Worm (Caenorhabditis elegans) whole organism, L3 larva: ENCODE results near the gene Y25C1A.8.

Source experiments
- R02D3.7 ChIP-seq: fragments of 150-350 bp; optimal IDR thresholded peaks from 2 replicates; lab custom pipeline; 2014; ENCODE audit warnings: missing biosample characterization, missing genetic modification characterization
- ZK546.5 ChIP-seq: sonication (generic microtip); optimal IDR thresholded peaks from 2 replicates; lab custom pipeline; 2017; ENCODE audit warnings: missing biosample characterization, missing genetic modification characterization
- ama-1 ChIP-seq: fragments of 150-350 bp; optimal IDR thresholded peaks from 2 replicates; lab custom pipeline; 2018
- ceh-16 ChIP-seq: sonication (generic microtip); optimal IDR thresholded peaks from 2 replicates; lab custom pipeline; 2017; ENCODE audit warnings: missing biosample characterization, missing genetic modification characterization
- ceh-82 ChIP-seq: fragments of 150-350 bp; optimal IDR thresholded peaks from 2 replicates; lab custom pipeline; 2014; ENCODE audit warnings: missing biosample characterization, missing genetic modification characterization
- ceh-9 ChIP-seq: sonication (generic microtip); optimal IDR thresholded peaks from 2 replicates; lab custom pipeline; 2018; ENCODE audit warnings: missing biosample characterization, missing genetic modification characterization
- daf-12 ChIP-seq: fragments of 150-350 bp; optimal IDR thresholded peaks from 2 replicates; lab custom pipeline; 2014; ENCODE audit warnings: missing biosample characterization, missing genetic modification reagents, missing genetic modification characterization
- egl-27 ChIP-seq: sonication (generic microtip); optimal IDR thresholded peaks from 4 replicates; lab custom pipeline; 2017; ENCODE audit warnings: missing biosample characterization, missing genetic modification reagents, missing genetic modification characterization
- egl-5 ChIP-seq: fragments of 150-350 bp; optimal IDR thresholded peaks from 2 replicates; lab custom pipeline; 2017; ENCODE audit warnings: missing biosample characterization, missing genetic modification reagents, missing genetic modification characterization, inconsistent platforms
- elt-1 ChIP-seq: fragments of 150-350 bp; optimal IDR thresholded peaks from 2 replicates; lab custom pipeline; 2014; ENCODE audit warnings: missing biosample characterization, missing genetic modification characterization
- elt-3 ChIP-seq, 3 experiments: fragments of 150-350 bp in 1 of 3; sonication (generic microtip) in 2 of 3; optimal IDR thresholded peaks; 2 replicates in 2 of 3; 4 replicates in 1 of 3; lab custom pipeline; 2014 to 2017; ENCODE audit warnings: missing biosample characterization in 3 of 3, missing genetic modification characterization in 3 of 3
- eor-1 ChIP-seq, 2 experiments: fragments of 150-350 bp; optimal IDR thresholded peaks; 2 replicates each; lab custom pipeline; 2014 to 2018; ENCODE audit warnings: missing biosample characterization in 2 of 2, missing genetic modification characterization in 2 of 2
- fos-1 ChIP-seq: fragments of 150-350 bp; optimal IDR thresholded peaks from 2 replicates; lab custom pipeline; 2014; ENCODE audit warnings: missing biosample characterization, missing genetic modification characterization
- hmg-11 ChIP-seq: sonication (generic microtip); optimal IDR thresholded peaks from 2 replicates; lab custom pipeline; 2016; ENCODE audit warnings: missing genetic modification characterization, missing compliant biosample characterization
- jun-1 ChIP-seq: fragments of 150-350 bp; optimal IDR thresholded peaks from 2 replicates; lab custom pipeline; 2014; ENCODE audit warnings: missing biosample characterization, missing genetic modification reagents, missing genetic modification characterization
- lin-15B ChIP-seq: fragments of 150-350 bp; optimal IDR thresholded peaks from 2 replicates; lab custom pipeline; 2014; ENCODE audit warnings: missing biosample characterization, missing genetic modification characterization
- lin-39 ChIP-seq: fragments of 150-350 bp; optimal IDR thresholded peaks from 2 replicates; lab custom pipeline; 2018; ENCODE audit warnings: missing biosample characterization, missing genetic modification reagents, missing genetic modification characterization
- mdl-1 ChIP-seq: fragments of 150-350 bp; optimal IDR thresholded peaks from 2 replicates; lab custom pipeline; 2014; ENCODE audit warnings: missing biosample characterization, missing genetic modification characterization
- mml-1 ChIP-seq: fragments of 150-350 bp; sonication (generic microtip); optimal IDR thresholded peaks from 3 replicates; lab custom pipeline; 2014; ENCODE audit warnings: missing biosample characterization, missing genetic modification characterization
- nfya-1 ChIP-seq: sonication (generic microtip); optimal IDR thresholded peaks from 2 replicates; lab custom pipeline; 2017; ENCODE audit warnings: missing genetic modification characterization, mild to moderate bottlenecking, missing compliant biosample characterization, antibody characterized with exemption, moderate library complexity; ENCODE audit not compliant: insufficient read depth
- nhr-11 ChIP-seq: fragments of 150-350 bp; optimal IDR thresholded peaks from 2 replicates; lab custom pipeline; 2014; ENCODE audit warnings: missing biosample characterization, missing genetic modification characterization
- nhr-12 ChIP-seq: fragments of 150-350 bp; optimal IDR thresholded peaks from 2 replicates; lab custom pipeline; 2014; ENCODE audit warnings: missing biosample characterization, missing genetic modification characterization
- nhr-23 ChIP-seq: fragments of 150-350 bp; optimal IDR thresholded peaks from 2 replicates; lab custom pipeline; 2014; ENCODE audit warnings: missing biosample characterization, missing genetic modification reagents, missing genetic modification characterization
- nhr-25 ChIP-seq: sonication (generic microtip); optimal IDR thresholded peaks from 2 replicates; lab custom pipeline; 2017; ENCODE audit warnings: missing biosample characterization, missing genetic modification characterization
- nhr-43 ChIP-seq: sonication (generic microtip); optimal IDR thresholded peaks from 2 replicates; lab custom pipeline; 2016; ENCODE audit warnings: mild to moderate bottlenecking, missing genetic modification characterization, missing compliant biosample characterization; ENCODE audit not compliant: poor library complexity, severe bottlenecking
- nhr-76 ChIP-seq: fragments of 150-350 bp; sonication (generic microtip); optimal IDR thresholded peaks from 5 replicates; lab custom pipeline; 2014; ENCODE audit warnings: missing biosample characterization, missing genetic modification characterization
- nhr-77 ChIP-seq: fragments of 150-350 bp; optimal IDR thresholded peaks from 2 replicates; lab custom pipeline; 2014; ENCODE audit warnings: missing biosample characterization, missing genetic modification characterization
- pha-4 ChIP-seq: fragments of 150-350 bp; optimal IDR thresholded peaks from 2 replicates; lab custom pipeline; 2014; ENCODE audit warnings: missing biosample characterization, missing genetic modification reagents, missing genetic modification characterization
- pqm-1 ChIP-seq: fragments of 150-350 bp; optimal IDR thresholded peaks from 2 replicates; lab custom pipeline; 2017; ENCODE audit warnings: missing biosample characterization, missing genetic modification characterization, inconsistent platforms
- sea-2 ChIP-seq: fragments of 150-350 bp; sonication (generic microtip); optimal IDR thresholded peaks from 4 replicates; lab custom pipeline; 2014; ENCODE audit warnings: missing biosample characterization, missing genetic modification reagents, missing genetic modification characterization
- snpc-4 ChIP-seq: fragments of 150-350 bp; optimal IDR thresholded peaks from 2 replicates; lab custom pipeline; 2014; ENCODE audit warnings: missing biosample characterization, missing genetic modification characterization
- unc-39 ChIP-seq: sonication (generic microtip); optimal IDR thresholded peaks from 4 replicates; lab custom pipeline; 2017; ENCODE audit warnings: missing biosample characterization, missing genetic modification characterization
- unc-62 ChIP-seq: fragments of 150-350 bp; sonication (generic microtip); optimal IDR thresholded peaks from 4 replicates; lab custom pipeline; 2014; ENCODE audit warnings: missing biosample characterization, missing genetic modification reagents, missing genetic modification characterization
- zag-1 ChIP-seq: fragments of 150-350 bp; optimal IDR thresholded peaks from 2 replicates; lab custom pipeline; 2014; ENCODE audit warnings: missing biosample characterization, missing genetic modification characterization
- ztf-11 ChIP-seq: fragments of 150-350 bp; optimal IDR thresholded peaks from 2 replicates; lab custom pipeline; 2014; ENCODE audit warnings: missing biosample characterization, missing genetic modification characterization
- ztf-4 ChIP-seq: fragments of 150-350 bp; optimal IDR thresholded peaks from 2 replicates; lab custom pipeline; 2014; ENCODE audit warnings: missing biosample characterization, missing genetic modification characterization

The Y25C1A.8 gene

ce11 chrII:3109533-3109932 is 32.8 kb upstream of the Y25C1A.8 start:
- TF ChIP-seq mml-1 (tag; lab: Kevin White, UChicago) (no peak), ceh-82 (tag; lab: Kevin White, UChicago) (no peak), mdl-1 (tag; lab: Kevin White, UChicago) (no peak), nhr-25 (tag; lab: Kevin White, UChicago) (no peak), jun-1 (tag; lab: Kevin White, UChicago) (no peak), ceh-16 (tag; lab: Kevin White, UChicago) (no peak), eor-1 (tag; optimal IDR thresholded peaks at IDR 0.05; lab: Kevin White, UChicago) (no peak), hmg-11 (tag; lab: Kevin White, UChicago) (no peak), R02D3.7 (tag; lab: Kevin White, UChicago) (no peak), nhr-11 (tag; lab: Kevin White, UChicago) (no peak)

ce11 chrII:3108101-3108500 is 31.3 kb upstream of the Y25C1A.8 start:
- no peak for TF ChIP-seq egl-5 (tag; lab: Kevin White, UChicago)
- no peak for TF ChIP-seq pqm-1
- TF ChIP-seq ceh-16 (tag; lab: Kevin White, UChicago): no peak
- no peak for TF ChIP-seq sea-2
- TF ChIP-seq snpc-4: no peak
- no peak for TF ChIP-seq ceh-82 (tag; lab: Kevin White, UChicago)
- no peak for TF ChIP-seq hmg-11 (tag; lab: Kevin White, UChicago)
- TF ChIP-seq nhr-77 (tag; lab: Kevin White, UChicago): no peak
- TF ChIP-seq ceh-9 (tag; lab: Kevin White, UChicago): no peak
- TF ChIP-seq eor-1 (tag; optimal IDR thresholded peaks at IDR 0.05; lab: Kevin White, UChicago): no peak
- no peak for TF ChIP-seq nhr-76 (tag; lab: Kevin White, UChicago)
- no peak for TF ChIP-seq ztf-11
- no peak for TF ChIP-seq lin-39 (tag; lab: Kevin White, UChicago)
- TF ChIP-seq nhr-23 (tag; lab: Kevin White, UChicago): no peak
- no peak for TF ChIP-seq mdl-1 (tag; lab: Kevin White, UChicago)

ce11 chrII:3105765-3106164 is 29.0 kb upstream of the Y25C1A.8 start, which contains the start of gene clec-122:
TSS of gene clec-122 (plus strand) at chrII:3106065.
- TF ChIP-seq zag-1: no peak
- TF ChIP-seq ztf-4 (tag; lab: Kevin White, UChicago): no peak
- no peak for TF ChIP-seq lin-39 (tag; lab: Kevin White, UChicago)
- no peak for TF ChIP-seq daf-12 (tag; lab: Kevin White, UChicago)
- no peak for TF ChIP-seq pha-4 (tag; lab: Kevin White, UChicago)
- no peak for TF ChIP-seq ceh-82 (tag; lab: Kevin White, UChicago)
- TF ChIP-seq ceh-9 (tag; lab: Kevin White, UChicago): no peak
- no peak for TF ChIP-seq elt-3 (tag; optimal IDR thresholded peaks at IDR 0.05; lab: Kevin White, UChicago)
- no peak for TF ChIP-seq pqm-1
- no peak for TF ChIP-seq nhr-43 (tag; lab: Kevin White, UChicago)
- TF ChIP-seq unc-62: no peak
- no peak for TF ChIP-seq ama-1 (lab: Kevin White, UChicago)
- no peak for TF ChIP-seq ZK546.5
- TF ChIP-seq ceh-16 (tag; lab: Kevin White, UChicago): no peak
- TF ChIP-seq R02D3.7 (tag; lab: Kevin White, UChicago): no peak
- TF ChIP-seq nfya-1 (tag; lab: Kevin White, UChicago): no peak
- TF ChIP-seq jun-1 (tag; lab: Kevin White, UChicago): no peak
- TF ChIP-seq elt-1 (tag; lab: Kevin White, UChicago): no peak

- TF ChIP-seq nhr-11 (tag; lab: Kevin White, UChicago) (no peak), ZK546.5 (no peak), pqm-1 (no peak), eor-1 (tag; optimal IDR thresholded peaks at IDR 0.05; lab: Kevin White, UChicago) (no peak), fos-1 (tag; lab: Kevin White, UChicago) (no peak), ceh-16 (tag; lab: Kevin White, UChicago) (no peak), ceh-82 (tag; lab: Kevin White, UChicago) (no peak), egl-27 (no peak)
Measured at ce11 chrII:3102018-3102417, 25.3 kb upstream of the Y25C1A.8 start, which contains the start of gene clec-121. TSS of gene clec-121 (plus strand) at chrII:3102318.

ce11 chrII:3100546-3100945 is 23.8 kb upstream of the Y25C1A.8 start, which contains the start of gene srg-24:
TSS of gene srg-24 (minus strand) at chrII:3100646.
- no peak for TF ChIP-seq lin-39 (tag; lab: Kevin White, UChicago)
- TF ChIP-seq nhr-12 (tag; lab: Kevin White, UChicago): no peak
- no peak for TF ChIP-seq unc-39 (tag; lab: Kevin White, UChicago)
- TF ChIP-seq snpc-4: no peak
- no peak for TF ChIP-seq jun-1 (tag; lab: Kevin White, UChicago)
- TF ChIP-seq unc-62: no peak
- TF ChIP-seq R02D3.7 (tag; lab: Kevin White, UChicago): no peak
- no peak for TF ChIP-seq pqm-1
- no peak for TF ChIP-seq lin-15B (tag; lab: Kevin White, UChicago)
- no peak for TF ChIP-seq ZK546.5
- no peak for TF ChIP-seq ama-1 (lab: Kevin White, UChicago)
- TF ChIP-seq nhr-23 (tag; lab: Kevin White, UChicago): no peak
- no peak for TF ChIP-seq elt-1 (tag; lab: Kevin White, UChicago)
- TF ChIP-seq ztf-11: no peak
